Worm (Caenorhabditis elegans) whole organism, young adult: Measurements from ENCODE around the gene btb-20.
A peak's percentile ranks its signal among the peaks of the same experiment; 100 is the strongest.

ENCODE experiments used
- B0035.1 ChIP-seq: sonication (generic microtip); optimal IDR thresholded peaks from 2 replicates; lab custom pipeline; 2016; ENCODE audit warnings: missing genetic modification characterization, mild to moderate bottlenecking, missing compliant biosample characterization, missing genotype, missing genetic modification reagents
- B0336.3 ChIP-seq: fragments of 200-800 bp; sonication (Bioruptor generic); IDR thresholded peaks from 2 replicates; pipeline ENCODE4 v1.3.6; 2022; ENCODE audit warnings: missing genetic modification characterization, missing compliant biosample characterization
- F22D6.2 ChIP-seq: sonication (generic microtip); optimal IDR thresholded peaks from 2 replicates; lab custom pipeline; 2016; ENCODE audit warnings: mild to moderate bottlenecking, missing genetic modification characterization, missing compliant biosample characterization
- F55B11.4 ChIP-seq: sonication (generic microtip); optimal IDR thresholded peaks from 2 replicates; lab custom pipeline; 2016; ENCODE audit warnings: missing compliant biosample characterization, missing genetic modification characterization, borderline replicate concordance; ENCODE audit not compliant: insufficient read depth
- F57A8.1 ChIP-seq: fragments of 200-800 bp; sonication (Bioruptor generic); optimal IDR thresholded peaks from 2 replicates; lab custom pipeline; 2018; ENCODE audit warnings: mild to moderate bottlenecking, missing genetic modification characterization, moderate library complexity, missing compliant biosample characterization
- F57C9.4 ChIP-seq: sonication (generic microtip); optimal IDR thresholded peaks from 2 replicates; lab custom pipeline; 2017; ENCODE audit warnings: mild to moderate bottlenecking, missing genetic modification characterization, missing compliant biosample characterization
- K12H6.12 ChIP-seq: fragments of 200-800 bp; sonication (Bioruptor generic); optimal IDR thresholded peaks from 2 replicates; lab custom pipeline; 2018; ENCODE audit warnings: mild to moderate bottlenecking, missing genetic modification characterization, missing compliant biosample characterization
- T07F8.4 ChIP-seq: sonication (generic microtip); optimal IDR thresholded peaks from 2 replicates; lab custom pipeline; 2016; ENCODE audit warnings: mild to moderate bottlenecking, missing genetic modification characterization, moderate library complexity, missing compliant biosample characterization
- Y53F4B.3 ChIP-seq: fragments of 200-800 bp; sonication (Bioruptor generic); IDR thresholded peaks from 2 replicates; pipeline ENCODE4 v1.3.6; 2022; ENCODE audit warnings: missing genetic modification reagents, missing genetic modification characterization, missing compliant biosample characterization
- Y53G8AR.9 ChIP-seq: fragments of 200-800 bp; sonication (Bioruptor generic); conservative IDR thresholded peaks from 2 replicates; pipeline ENCODE4 v1.3.6; 2022; ENCODE audit warnings: missing genetic modification reagents, missing genetic modification characterization, missing compliant biosample characterization
- Y79H2A.3 ChIP-seq: fragments of 200-800 bp; sonication (Bioruptor generic); conservative IDR thresholded peaks from 2 replicates; pipeline ENCODE4 v1.3.6; 2022; ENCODE audit warnings: missing genetic modification reagents, missing genetic modification characterization, missing compliant biosample characterization
- akir-1 ChIP-seq: fragments of 200-800 bp; sonication (Bioruptor generic); optimal IDR thresholded peaks from 2 replicates; lab custom pipeline; 2018; ENCODE audit warnings: mild to moderate bottlenecking, missing genetic modification characterization, moderate library complexity, missing compliant biosample characterization
- aptf-3 ChIP-seq: fragments of 200-800 bp; sonication (Bioruptor generic); IDR thresholded peaks from 2 replicates; pipeline ENCODE4 v1.3.6; 2022; ENCODE audit warnings: missing genetic modification characterization, missing compliant biosample characterization
- atf-7 ChIP-seq: sonication (generic microtip); optimal IDR thresholded peaks from 2 replicates; lab custom pipeline; 2017; ENCODE audit warnings: mild to moderate bottlenecking, missing genetic modification characterization, missing compliant biosample characterization
- cebp-1 ChIP-seq, 2 experiments: fragments of 200-800 bp in 1 of 2; sonication (Bioruptor generic) in 1 of 2; sonication (generic microtip) in 1 of 2; IDR thresholded peaks in 1 of 2; optimal IDR thresholded peaks in 1 of 2; 2 replicates each; pipeline versions ENCODE4 v1.3.6 to Lab custom; 2017 to 2022; ENCODE audit warnings: missing compliant biosample characterization in 2 of 2, missing genetic modification characterization in 2 of 2, mild to moderate bottlenecking in 1 of 2, missing genetic modification reagents in 1 of 2, moderate library complexity in 1 of 2
- ceh-100 ChIP-seq: fragments of 200-800 bp; sonication (Bioruptor generic); IDR thresholded peaks from 2 replicates; pipeline ENCODE4 v1.3.6; 2022; ENCODE audit warnings: missing genetic modification reagents, missing genetic modification characterization, missing compliant biosample characterization
- ceh-79 ChIP-seq: sonication (generic microtip); optimal IDR thresholded peaks from 2 replicates; lab custom pipeline; 2017; ENCODE audit warnings: mild to moderate bottlenecking, missing genetic modification characterization, missing compliant biosample characterization
- chd-7 ChIP-seq: sonication (generic microtip); optimal IDR thresholded peaks from 2 replicates; lab custom pipeline; 2016; ENCODE audit warnings: mild to moderate bottlenecking, missing genetic modification characterization, moderate library complexity, missing compliant biosample characterization
- dox-1 ChIP-seq: fragments of 200-800 bp; sonication (Bioruptor generic); IDR thresholded peaks from 2 replicates; pipeline ENCODE4 v1.3.6; 2022; ENCODE audit warnings: missing genetic modification reagents, missing genetic modification characterization, missing compliant biosample characterization
- efl-1 ChIP-seq: fragments of 150-350 bp; optimal IDR thresholded peaks from 2 replicates; lab custom pipeline; 2014; ENCODE audit warnings: missing biosample characterization, missing genetic modification reagents, missing genetic modification characterization
- ekl-4 ChIP-seq: fragments of 200-800 bp; sonication (Bioruptor generic); IDR thresholded peaks from 2 replicates; pipeline ENCODE4 v1.3.6; 2022; ENCODE audit warnings: missing genetic modification reagents, missing genetic modification characterization, missing compliant biosample characterization
- ets-4 ChIP-seq: fragments of 200-800 bp; sonication (Bioruptor generic); optimal IDR thresholded peaks from 2 replicates; lab custom pipeline; 2018; ENCODE audit warnings: mild to moderate bottlenecking, missing genetic modification characterization, missing compliant biosample characterization
- him-1 ChIP-seq: sonication (generic microtip); optimal IDR thresholded peaks from 2 replicates; lab custom pipeline; 2016; ENCODE audit warnings: missing genotype, missing genetic modification reagents, missing genetic modification characterization, missing compliant biosample characterization
- hlh-12 ChIP-seq: sonication (generic microtip); optimal IDR thresholded peaks from 2 replicates; lab custom pipeline; 2016; ENCODE audit warnings: missing genetic modification characterization, missing compliant biosample characterization
- lag-1 ChIP-seq: fragments of 200-800 bp; sonication (Bioruptor generic); IDR thresholded peaks from 2 replicates; pipeline ENCODE4 v1.3.6; 2022; ENCODE audit warnings: missing genetic modification reagents, missing genetic modification characterization, missing compliant biosample characterization
- let-526 ChIP-seq: fragments of 200-800 bp; sonication (Bioruptor generic); IDR thresholded peaks from 2 replicates; pipeline ENCODE4 v1.3.6; 2022; ENCODE audit warnings: missing genetic modification reagents, missing genetic modification characterization, missing compliant biosample characterization
- let-607 ChIP-seq, 2 experiments: fragments of 200-800 bp in 1 of 2; sonication (Bioruptor generic) in 1 of 2; sonication (generic microtip) in 1 of 2; optimal IDR thresholded peaks; 2 replicates each; lab custom pipeline; 2016 to 2018; ENCODE audit warnings: mild to moderate bottlenecking in 2 of 2, missing compliant biosample characterization in 2 of 2, missing genetic modification characterization in 2 of 2, moderate library complexity in 2 of 2, missing genotype in 1 of 2
- lin-26 ChIP-seq: fragments of 200-800 bp; sonication (Bioruptor generic); IDR thresholded peaks from 2 replicates; pipeline ENCODE4 v1.3.6; 2022; ENCODE audit warnings: missing genetic modification reagents, missing genetic modification characterization, missing compliant biosample characterization
- lin-35 ChIP-seq, 3 experiments: fragments of 150-350 bp in 2 of 3; sonication (generic microtip) in 1 of 3; optimal IDR thresholded peaks; 2 replicates each; lab custom pipeline; 2014 to 2018; ENCODE audit warnings: missing biosample characterization in 3 of 3, missing genetic modification characterization in 3 of 3, missing genetic modification reagents in 3 of 3
- lin-54 ChIP-seq: fragments of 200-800 bp; sonication (Bioruptor generic); optimal IDR thresholded peaks from 2 replicates; lab custom pipeline; 2018; ENCODE audit warnings: mild to moderate bottlenecking, missing genetic modification characterization, missing compliant biosample characterization
- madf-3 ChIP-seq: fragments of 200-800 bp; sonication (Bioruptor generic); IDR thresholded peaks from 2 replicates; pipeline ENCODE4 v1.3.6; 2022; ENCODE audit warnings: missing genetic modification reagents, missing genetic modification characterization, missing compliant biosample characterization
- madf-6 ChIP-seq: fragments of 200-800 bp; sonication (Bioruptor generic); IDR thresholded peaks from 2 replicates; pipeline ENCODE4 v1.3.6; 2022; ENCODE audit warnings: missing genetic modification reagents, missing genetic modification characterization, missing compliant biosample characterization
- madf-8 ChIP-seq: fragments of 200-800 bp; sonication (Bioruptor generic); conservative IDR thresholded peaks from 2 replicates; pipeline ENCODE4 v1.3.6; 2022; ENCODE audit warnings: missing genetic modification reagents, missing genetic modification characterization, missing compliant biosample characterization
- mcd-1 ChIP-seq: fragments of 200-800 bp; sonication (Bioruptor generic); IDR thresholded peaks from 2 replicates; pipeline ENCODE4 v1.3.6; 2022; ENCODE audit warnings: missing genetic modification reagents, missing genetic modification characterization, missing compliant biosample characterization
- pbrm-1 ChIP-seq: fragments of 200-800 bp; sonication (Bioruptor generic); IDR thresholded peaks from 2 replicates; pipeline ENCODE4 v1.3.6; 2022; ENCODE audit warnings: missing genetic modification reagents, missing genetic modification characterization, missing compliant biosample characterization
- rcor-1 ChIP-seq: fragments of 200-800 bp; sonication (Bioruptor generic); IDR thresholded peaks from 2 replicates; pipeline ENCODE4 v1.3.6; 2022; ENCODE audit warnings: missing genetic modification reagents, missing genetic modification characterization, missing compliant biosample characterization
- rec-8 ChIP-seq, 2 experiments: sonication (generic microtip); optimal IDR thresholded peaks; 2 replicates each; lab custom pipeline; 2016; ENCODE audit warnings: mild to moderate bottlenecking in 2 of 2, missing genetic modification characterization in 2 of 2, missing genetic modification reagents in 2 of 2, missing genotype in 2 of 2, missing biosample characterization in 1 of 2, missing compliant biosample characterization in 1 of 2, moderate library complexity in 1 of 2
- sea-2 ChIP-seq: fragments of 200-800 bp; sonication (Bioruptor generic); IDR thresholded peaks from 2 replicates; pipeline ENCODE4 v1.3.6; 2022; ENCODE audit warnings: missing genetic modification characterization, missing compliant biosample characterization
- snpc-1.1 ChIP-seq: sonication (generic microtip); optimal IDR thresholded peaks from 2 replicates; lab custom pipeline; 2017; ENCODE audit warnings: missing genetic modification characterization, mild to moderate bottlenecking, missing compliant biosample characterization, antibody characterized with exemption, moderate library complexity, missing genotype, missing genetic modification reagents; ENCODE audit not compliant: insufficient read depth
- somi-1 ChIP-seq: fragments of 200-800 bp; sonication (Bioruptor generic); optimal IDR thresholded peaks from 2 replicates; lab custom pipeline; 2018; ENCODE audit warnings: mild to moderate bottlenecking, missing genetic modification characterization, missing compliant biosample characterization
- tlf-1 ChIP-seq: fragments of 200-800 bp; sonication (Bioruptor generic); optimal IDR thresholded peaks from 2 replicates; lab custom pipeline; 2018; ENCODE audit warnings: mild to moderate bottlenecking, missing genetic modification characterization, missing compliant biosample characterization
- unc-130 ChIP-seq: sonication (generic microtip); optimal IDR thresholded peaks from 2 replicates; lab custom pipeline; 2016; ENCODE audit warnings: missing genetic modification reagents, missing genetic modification characterization, missing compliant biosample characterization
- zim-3 ChIP-seq: sonication (generic microtip); optimal IDR thresholded peaks from 2 replicates; lab custom pipeline; 2017; ENCODE audit warnings: mild to moderate bottlenecking, missing genetic modification characterization, moderate library complexity, missing compliant biosample characterization
- ztf-28 ChIP-seq: fragments of 200-800 bp; sonication (Bioruptor generic); IDR thresholded peaks from 2 replicates; pipeline ENCODE4 v1.3.6; 2022; ENCODE audit warnings: missing genetic modification reagents, missing genetic modification characterization, missing compliant biosample characterization
- ztf-3 ChIP-seq: fragments of 200-800 bp; sonication (Bioruptor generic); optimal IDR thresholded peaks from 2 replicates; lab custom pipeline; 2018; ENCODE audit warnings: mild to moderate bottlenecking, missing genetic modification characterization, missing compliant biosample characterization
- ztf-6 ChIP-seq: fragments of 200-800 bp; sonication (Bioruptor generic); IDR thresholded peaks from 2 replicates; pipeline ENCODE4 v1.3.6; 2022; ENCODE audit warnings: missing genetic modification reagents, missing genetic modification characterization, missing compliant biosample characterization

btb-20 gene

DNA sequence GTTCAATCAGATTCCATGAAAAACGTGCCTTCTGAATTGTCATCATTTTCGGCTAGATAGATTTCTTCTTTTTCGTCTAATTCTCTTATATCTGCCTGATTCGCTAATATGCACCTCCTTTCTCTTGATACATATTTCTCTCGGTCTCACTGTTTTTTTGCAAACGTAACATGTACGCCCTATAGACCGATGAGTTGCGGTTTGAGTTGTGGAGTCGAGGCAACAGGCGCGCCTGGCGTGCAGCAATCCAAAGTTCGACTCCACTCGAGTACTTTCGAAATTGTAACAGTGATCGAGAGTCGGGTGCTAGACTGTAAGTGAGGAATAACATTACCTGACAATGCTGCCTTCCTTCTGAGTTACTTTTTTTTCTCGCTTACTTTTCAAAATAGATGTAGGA is 26.5 kb downstream of the btb-20 start:
- no peak; the same call in 1 of the 2 replicates for TF ChIP-seq Y53F4B.3 (GFP tag; lab: Robert Waterston, UW)
- peak; percentile 87 for TF ChIP-seq K12H6.12 (tag; lab: Kevin White, UChicago)
- peak; percentile 67 for TF ChIP-seq ceh-100 (GFP tag; lab: Robert Waterston, UW)
- TF ChIP-seq him-1 (tag; lab: Kevin White, UChicago), result peak; percentile 95
- TF ChIP-seq madf-8 (GFP tag; lab: Robert Waterston, UW), result peak; percentile 36; the same call in 1 of the 2 replicates
- TF ChIP-seq T07F8.4, result peak; percentile 91
- no peak; the same call in 1 of the 2 replicates for TF ChIP-seq Y79H2A.3
- peak; percentile 59 for TF ChIP-seq B0035.1
- peak; percentile 72; the same call in 1 of the 2 replicates for TF ChIP-seq pbrm-1
- peak; percentile 57 for TF ChIP-seq unc-130 (GFP tag; lab: Kevin White, UChicago)
- TF ChIP-seq efl-1 (GFP tag; lab: Kevin White, UChicago), result peak; percentile 9
- peak; percentile 60 for TF ChIP-seq tlf-1 (GFP tag; lab: Kevin White, UChicago)
- peak; percentile 86 to 91 for TF ChIP-seq rec-8 (tag; optimal IDR thresholded peaks at IDR 0.05; lab: Kevin White, UChicago)
- peak; percentile 47; the same call in 1 of the 2 replicates for TF ChIP-seq cebp-1 (GFP tag; IDR thresholded peaks at IDR 0.05; lab: Robert Waterston, UW)
- peak; percentile 85 for TF ChIP-seq cebp-1 (tag; optimal IDR thresholded peaks at IDR 0.05; lab: Kevin White, UChicago)
- peak; percentile 42 for TF ChIP-seq F22D6.2 (tag; lab: Kevin White, UChicago)
- no peak for TF ChIP-seq lag-1
- TF ChIP-seq lin-54, result peak; percentile 86
- TF ChIP-seq madf-6 (GFP tag; lab: Robert Waterston, UW), result peak; percentile 78
- peak; percentile 77; the same call in 1 of the 2 replicates for TF ChIP-seq ztf-6 (GFP tag; lab: Robert Waterston, UW)
- TF ChIP-seq zim-3, result peak; percentile 96
- peak; percentile 86 for TF ChIP-seq atf-7 (tag; lab: Kevin White, UChicago)
- TF ChIP-seq chd-7 (tag; lab: Kevin White, UChicago), result peak; percentile 92
- TF ChIP-seq F57A8.1 (GFP tag; lab: Kevin White, UChicago), result peak; percentile 92
- peak; percentile 94 for TF ChIP-seq dox-1 (GFP tag; lab: Robert Waterston, UW)
- 0 out of 2 replicates have a peak, but pooled peaks have one; percentile 11 for TF ChIP-seq madf-3 (GFP tag; lab: Robert Waterston, UW)
- TF ChIP-seq let-526 (GFP tag; lab: Robert Waterston, UW), result peak; percentile 55; the same call in 1 of the 2 replicates
- TF ChIP-seq aptf-3 (GFP tag; lab: Robert Waterston, UW), result 0 out of 2 replicates have a peak, but pooled peaks have one; percentile 70
- TF ChIP-seq Y53G8AR.9, result peak; percentile 84
- peak; percentile 8 for TF ChIP-seq ztf-3 (GFP tag; lab: Kevin White, UChicago)
- TF ChIP-seq rcor-1, result peak; percentile 87
- TF ChIP-seq snpc-1.1 (tag; lab: Kevin White, UChicago), result peak; percentile 86
- TF ChIP-seq B0336.3 (GFP tag; lab: Robert Waterston, UW), result peak; percentile 87
- TF ChIP-seq somi-1, result peak; percentile 83
- peak; percentile 71 for TF ChIP-seq mcd-1 (GFP tag; lab: Robert Waterston, UW)
- peak; percentile 58 for TF ChIP-seq ceh-79 (tag; lab: Kevin White, UChicago)
- peak; percentile 86; the same call in 1 of the 2 replicates for TF ChIP-seq sea-2 (GFP tag; lab: Robert Waterston, UW)
- TF ChIP-seq akir-1, result peak; percentile 88
- TF ChIP-seq lin-26, result peak; percentile 99
- peak; percentile 64 for TF ChIP-seq ets-4
- peak; percentile 31 for TF ChIP-seq hlh-12 (tag; lab: Kevin White, UChicago)
- TF ChIP-seq ztf-28 (GFP tag; lab: Robert Waterston, UW), result peak; percentile 63; the same call in 1 of the 2 replicates
- TF ChIP-seq ekl-4 (GFP tag; lab: Robert Waterston, UW), result peak; percentile 89
- peak; percentile 63 to 65 for TF ChIP-seq let-607 (tag; optimal IDR thresholded peaks at IDR 0.05; lab: Kevin White, UChicago)
- peak; percentile 76 for TF ChIP-seq F57C9.4 (tag; lab: Kevin White, UChicago)
- TF ChIP-seq F55B11.4 (tag; lab: Kevin White, UChicago), result peak; percentile 48
- TF ChIP-seq lin-35 (GFP tag; optimal IDR thresholded peaks at IDR 0.05; lab: Kevin White, UChicago), result peak in 1 of 3 experiments; percentile 79
